Worm (Caenorhabditis elegans): ENCODE data around the gene F23A7.5.

- no peak for TF ChIP-seq egl-43 (GFP tag; IDR thresholded peaks at IDR 0.05)
- TF ChIP-seq egl-27 (tag; optimal IDR thresholded peaks at IDR 0.05), result no peak
- no peak for TF ChIP-seq aha-1 (tag)
- TF ChIP-seq ztf-7 (tag; optimal IDR thresholded peaks at IDR 0.05), result no peak
- TF ChIP-seq daf-16 (GFP tag; optimal IDR thresholded peaks at IDR 0.05), result no peak
- TF ChIP-seq daf-16 (tag; optimal IDR thresholded peaks at IDR 0.05), result no peak
- TF ChIP-seq snpc-4 (tag; optimal IDR thresholded peaks at IDR 0.05), result no peak
- TF ChIP-seq nhr-25 (tag; optimal IDR thresholded peaks at IDR 0.05; ENCODE audit: borderline replicate concordance, insufficient read depth), result no peak
- no peak for TF ChIP-seq fkh-10 (GFP tag; optimal IDR thresholded peaks at IDR 0.05)
- no peak for TF ChIP-seq zfp-2 (tag; optimal IDR thresholded peaks at IDR 0.05)
- no peak for TF ChIP-seq pha-4 (GFP tag; IDR thresholded peaks at IDR 0.05)
- no peak for TF ChIP-seq pha-4 (tag; optimal IDR thresholded peaks at IDR 0.05)
- TF ChIP-seq vab-7 (GFP tag; IDR thresholded peaks at IDR 0.05), result no peak
- TF ChIP-seq madf-9 (GFP tag; conservative IDR thresholded peaks at IDR 0.05), result no peak
- TF ChIP-seq nhr-77 (tag; optimal IDR thresholded peaks at IDR 0.05), result no peak
Measured at ce11 chrX:16240626-16241025, 11.9 kb downstream of the F23A7.5 start.
